Worm (Caenorhabditis elegans): ENCODE results near the gene swt-7.
A peak's percentile ranks its signal among the peaks of the same experiment; 100 is the strongest.

swt-7 gene

ce11 chrV:5050073-5050599, 19.5 kb upstream of the swt-7 start:
- TF ChIP-seq hlh-30 (tag; optimal IDR thresholded peaks at IDR 0.05; ENCODE audit: insufficient read depth) (no peak), unc-42 (tag; optimal IDR thresholded peaks at IDR 0.05) (no peak), ref-2 (tag; optimal IDR thresholded peaks at IDR 0.05) (no peak), ceh-24 (tag; optimal IDR thresholded peaks at IDR 0.05) (no peak), zip-5 (tag; optimal IDR thresholded peaks at IDR 0.05) (no peak), K09A11.1 (tag; optimal IDR thresholded peaks at IDR 0.05; ENCODE audit: insufficient read depth) (no peak), pros-1 (tag; optimal IDR thresholded peaks at IDR 0.05) (no peak), K02D7.2 (tag; optimal IDR thresholded peaks at IDR 0.05) (no peak), C38D4.7 (GFP tag; optimal IDR thresholded peaks at IDR 0.05) (no peak), hlh-8 (tag; optimal IDR thresholded peaks at IDR 0.05) (no peak), nhr-11 (tag; optimal IDR thresholded peaks at IDR 0.05) (no peak), eyg-1 (tag; optimal IDR thresholded peaks at IDR 0.05) (no peak)

DNA sequence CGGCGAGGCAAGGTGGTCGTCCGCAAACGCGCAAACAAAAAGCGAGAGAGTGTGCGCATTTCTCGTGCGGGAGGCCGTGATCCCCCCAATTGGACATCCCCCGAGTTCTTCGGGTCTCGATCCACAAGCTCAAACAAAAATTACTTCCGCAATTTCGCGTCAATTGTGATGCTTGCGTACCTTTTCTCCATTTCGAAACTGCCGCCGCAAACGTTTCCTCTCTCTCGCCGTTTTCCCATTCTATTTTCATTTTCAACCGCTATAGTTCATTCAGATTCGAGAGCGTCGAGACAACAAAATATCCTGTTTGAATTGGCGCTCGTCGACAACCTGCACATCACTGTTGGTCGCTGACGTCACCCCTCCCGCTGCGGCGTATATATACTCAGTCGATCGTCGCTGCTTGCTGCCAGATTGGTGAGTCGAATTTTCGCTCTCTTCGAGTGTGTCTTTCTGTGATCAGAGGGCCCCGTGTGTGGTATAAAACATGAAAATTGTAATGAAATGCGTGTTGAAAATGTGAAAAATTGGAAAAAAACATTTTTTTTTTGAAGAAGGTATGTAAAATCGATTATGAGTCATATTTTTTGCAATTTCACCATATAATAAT, 18.8 kb upstream of the swt-7 start, which contains the start of the genes pqn-51 and K11D12.14:
Gene pqn-51 (plus strand): TSS at position 275 of the 610 bp plus-strand sequence.
Gene K11D12.14 (plus strand): TSS at position 304 of the 610 bp plus-strand sequence.
- no peak for TF ChIP-seq che-1 (tag; optimal IDR thresholded peaks at IDR 0.05)
- TF ChIP-seq hlh-15 (tag; optimal IDR thresholded peaks at IDR 0.05), result no peak
- peak; percentile 78 for TF ChIP-seq ceh-34 (tag; optimal IDR thresholded peaks at IDR 0.05)
- TF ChIP-seq F13H6.1 (tag; optimal IDR thresholded peaks at IDR 0.05), result peak; percentile 68
- TF ChIP-seq lin-11 (tag; optimal IDR thresholded peaks at IDR 0.05), result no peak
- TF ChIP-seq ceh-31 (tag; optimal IDR thresholded peaks at IDR 0.05), result peak; percentile 89
- TF ChIP-seq nhr-232 (tag; optimal IDR thresholded peaks at IDR 0.05), result no peak
- peak; percentile 61 for TF ChIP-seq madf-2 (tag; optimal IDR thresholded peaks at IDR 0.05)
- peak; percentile 66 for TF ChIP-seq ceh-14 (tag; optimal IDR thresholded peaks at IDR 0.05)
- peak; percentile 1 for TF ChIP-seq C08G9.2 (tag; optimal IDR thresholded peaks at IDR 0.05)
- peak; percentile 9; the same call in 1 of the 2 replicates for TF ChIP-seq unc-3 (GFP tag; conservative IDR thresholded peaks at IDR 0.05)
- no peak for TF ChIP-seq unc-3 (tag; optimal IDR thresholded peaks at IDR 0.05)
- peak; percentile 86 for TF ChIP-seq ref-2 (tag; optimal IDR thresholded peaks at IDR 0.05)
- TF ChIP-seq rnt-1 (tag; optimal IDR thresholded peaks at IDR 0.05), result peak; percentile 91
- peak; percentile 82 for TF ChIP-seq tbx-2 (tag; optimal IDR thresholded peaks at IDR 0.05)
- TF ChIP-seq nfya-1 (tag; optimal IDR thresholded peaks at IDR 0.05), result peak; percentile 84
- TF ChIP-seq C38D4.7 (GFP tag; optimal IDR thresholded peaks at IDR 0.05), result no peak
- no peak for TF ChIP-seq dmd-4 (tag; optimal IDR thresholded peaks at IDR 0.05; ENCODE audit: borderline replicate concordance)
- peak; percentile 38 for TF ChIP-seq pqm-1 (tag; optimal IDR thresholded peaks at IDR 0.05)
- TF ChIP-seq K09A11.1 (tag; optimal IDR thresholded peaks at IDR 0.05; ENCODE audit: insufficient read depth), result peak; percentile 29
- TF ChIP-seq syd-9 (tag; optimal IDR thresholded peaks at IDR 0.05), result peak; percentile 35
- TF ChIP-seq zip-5 (tag; optimal IDR thresholded peaks at IDR 0.05), result no peak
- TF ChIP-seq pha-2 (tag; optimal IDR thresholded peaks at IDR 0.05), result peak; percentile 63
- TF ChIP-seq unc-42 (tag; optimal IDR thresholded peaks at IDR 0.05), result peak; percentile 90
- peak; percentile 35 for TF ChIP-seq ama-1 (optimal IDR thresholded peaks at IDR 0.05)
- peak; percentile 24 for TF ChIP-seq lim-6 (tag; optimal IDR thresholded peaks at IDR 0.05)
- no peak for TF ChIP-seq fkh-6 (tag; optimal IDR thresholded peaks at IDR 0.05)
- no peak for TF ChIP-seq fax-1 (tag; optimal IDR thresholded peaks at IDR 0.05)
- TF ChIP-seq dve-1 (tag; optimal IDR thresholded peaks at IDR 0.05), result peak; percentile 82
- TF ChIP-seq pax-1 (tag; optimal IDR thresholded peaks at IDR 0.05), result peak; percentile 48
- no peak for TF ChIP-seq Y22D7AL.16 (tag; optimal IDR thresholded peaks at IDR 0.05)
- TF ChIP-seq gmeb-2 (tag; optimal IDR thresholded peaks at IDR 0.05), result no peak
- TF ChIP-seq ceh-45 (GFP tag; IDR thresholded peaks at IDR 0.05), result 0 out of 2 replicates have a peak, but pooled peaks have one; percentile 22
- no peak for TF ChIP-seq eyg-1 (tag; optimal IDR thresholded peaks at IDR 0.05)
- TF ChIP-seq ceh-18 (tag; optimal IDR thresholded peaks at IDR 0.05), result peak; percentile 93
- no peak for TF ChIP-seq pat-9 (tag; optimal IDR thresholded peaks at IDR 0.05)
- TF ChIP-seq ceh-30 (tag; optimal IDR thresholded peaks at IDR 0.05), result no peak
- no peak for TF ChIP-seq fkh-10 (GFP tag; optimal IDR thresholded peaks at IDR 0.05)
- TF ChIP-seq sdc-2 (tag; optimal IDR thresholded peaks at IDR 0.05), result no peak
- TF ChIP-seq hlh-8 (tag; optimal IDR thresholded peaks at IDR 0.05), result no peak
- TF ChIP-seq ztf-16 (tag; optimal IDR thresholded peaks at IDR 0.05), result peak; percentile 38
- TF ChIP-seq ets-4 (tag; optimal IDR thresholded peaks at IDR 0.05), result peak; percentile 72
- TF ChIP-seq hlh-30 (tag; optimal IDR thresholded peaks at IDR 0.05; ENCODE audit: insufficient read depth), result no peak
- no peak for TF ChIP-seq npax-4 (tag; optimal IDR thresholded peaks at IDR 0.05)
- TF ChIP-seq ceh-2 (tag; optimal IDR thresholded peaks at IDR 0.05), result no peak
